Fruit fly (Drosophila melanogaster) ovary, adult (tissue): ENCODE data around the gene CG34012.
A peak's percentile ranks its signal among the peaks of the same experiment; 100 is the strongest.
"Not testable (repeated sequence)": the region's sequence is repeated elsewhere in the genome, so short reads cannot be mapped to it uniquely, and the experiment has no call there.

Experiments
- CG17801 ChIP-seq: fragments of 200-800 bp; optimal IDR thresholded peaks from 2 replicates; lab custom pipeline; 2019; ENCODE audit warnings: missing biosample characterization, mild to moderate bottlenecking, missing genetic modification characterization, moderate library complexity; ENCODE audit not compliant: partially characterized antibody

The CG34012 gene

DNA sequence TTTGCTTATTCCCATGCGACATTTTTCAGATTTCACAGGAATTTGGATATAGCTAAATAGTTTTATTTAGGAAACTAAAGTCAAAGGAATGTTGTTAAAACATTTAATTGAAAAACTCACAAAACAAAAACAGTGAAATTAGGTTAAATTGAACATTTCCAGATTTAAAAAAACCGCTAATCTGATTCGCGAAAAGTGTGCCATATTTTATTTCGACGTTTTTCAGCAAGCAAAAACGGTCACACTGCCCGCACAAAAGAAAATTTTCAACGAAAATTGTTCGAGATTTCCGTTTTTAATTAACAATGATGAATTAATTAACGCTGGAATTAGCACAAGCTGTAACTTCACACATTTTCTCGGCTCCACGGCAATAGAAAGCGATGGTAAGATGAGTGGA lies at the start of gene CG34012, which contains the start of gene emei:
CG34012 (minus strand) TSS at position 52 of the 400 bp plus-strand sequence.
emei (plus strand) TSS at position 237 of the 400 bp plus-strand sequence.
- TF ChIP-seq CG17801, result no peak

DNA sequence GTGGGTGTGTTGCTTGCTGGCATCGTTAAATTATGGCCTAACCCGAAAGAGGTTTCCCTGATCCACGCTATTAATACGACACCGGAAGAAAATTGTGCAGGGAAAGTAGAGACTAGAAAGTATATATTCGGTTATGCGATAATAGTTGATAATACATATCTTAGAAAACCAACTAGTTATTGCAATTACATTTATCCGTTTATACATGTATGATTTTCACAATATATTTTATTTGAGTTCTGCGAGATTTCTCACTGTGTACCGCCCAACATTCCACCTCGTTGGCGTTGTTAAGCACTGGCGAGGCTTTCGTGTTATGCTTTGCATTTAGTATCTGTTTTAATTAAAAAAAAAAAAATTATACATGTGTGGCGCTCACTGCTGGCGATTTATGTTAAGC lies 46.1 kb upstream of the CG34012 start:
- TF ChIP-seq CG17801, result no peak

DNA sequence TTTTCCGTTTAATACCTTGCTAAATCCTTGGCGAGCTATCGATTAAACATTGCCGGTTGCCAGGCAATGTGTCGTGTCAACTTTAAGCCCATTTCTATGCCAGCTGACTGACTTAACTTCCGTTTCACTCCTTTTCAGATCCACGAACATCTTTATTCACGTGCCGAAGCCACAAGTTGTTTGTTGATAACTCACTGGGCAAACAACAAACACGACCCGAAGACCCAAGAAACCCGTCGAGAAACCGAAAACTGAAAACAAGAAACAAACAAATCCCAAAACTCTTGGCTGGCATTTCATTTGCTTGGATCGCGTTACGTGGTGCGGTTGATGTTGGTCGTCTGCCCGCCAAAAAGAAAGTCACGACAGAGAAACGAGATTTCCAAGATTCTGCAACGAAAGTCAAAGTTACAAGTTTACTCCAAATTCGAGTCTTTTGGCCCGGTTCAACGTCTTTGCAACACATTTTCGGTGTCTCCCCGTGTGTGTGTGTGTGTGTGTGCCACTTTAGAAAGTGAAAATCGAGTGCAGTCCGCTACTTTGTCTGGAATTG lies 41.5 kb upstream of the CG34012 start, which contains the start of gene CG6216:
CG6216 (minus strand) TSS at position 51 of the 553 bp plus-strand sequence.
- TF ChIP-seq CG17801, result no peak

DNA sequence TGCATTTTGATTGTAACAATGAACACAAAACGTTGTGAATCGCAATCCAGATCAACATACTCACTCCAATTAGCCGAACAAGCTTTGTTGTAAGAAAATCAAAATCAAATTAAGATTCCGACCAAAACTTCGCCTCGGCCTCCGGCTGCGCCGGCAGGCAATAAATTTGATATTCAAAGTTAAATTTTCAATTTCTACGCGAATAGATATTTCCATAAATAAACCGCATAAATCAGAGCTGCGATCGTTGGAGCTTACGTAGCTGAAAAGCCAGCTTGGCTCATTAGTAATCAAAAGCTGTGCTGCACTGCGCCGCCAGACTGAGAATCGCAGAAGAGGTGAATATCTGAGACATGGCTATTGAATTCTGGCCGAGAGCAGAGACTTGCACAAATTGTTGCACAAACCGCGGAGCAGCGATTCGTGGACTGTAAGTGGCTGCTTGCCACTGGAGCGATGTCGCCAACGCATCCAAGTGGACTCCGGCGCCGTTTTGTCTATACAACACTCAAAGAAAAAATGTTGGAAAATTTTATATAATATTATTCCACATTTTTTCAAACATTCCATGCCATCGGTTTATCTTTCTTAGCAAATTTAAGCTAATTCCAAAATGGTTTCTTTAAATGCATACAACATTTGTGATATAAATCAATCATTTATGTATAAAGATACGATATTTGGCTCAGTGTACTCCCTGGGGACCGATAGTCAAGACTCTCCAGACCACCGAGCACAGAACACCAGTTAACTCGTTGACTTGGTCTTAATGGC lies 39.4 kb upstream of the CG34012 start:
- no peak for TF ChIP-seq CG17801

dm6 chr3L:11147675-11148074 lies 38.4 kb upstream of the CG34012 start:
- TF ChIP-seq CG17801, result no peak

- no peak for TF ChIP-seq CG17801
These were observed 35.8 kb upstream of the CG34012 start for dm6 chr3L:11145065-11145464.

- TF ChIP-seq CG17801, result no peak
These were observed 29.6 kb upstream of the CG34012 start for dm6 chr3L:11138862-11139261.

dm6 chr3L:11136349-11136748 lies 27.0 kb upstream of the CG34012 start:
- TF ChIP-seq CG17801, result no peak

DNA sequence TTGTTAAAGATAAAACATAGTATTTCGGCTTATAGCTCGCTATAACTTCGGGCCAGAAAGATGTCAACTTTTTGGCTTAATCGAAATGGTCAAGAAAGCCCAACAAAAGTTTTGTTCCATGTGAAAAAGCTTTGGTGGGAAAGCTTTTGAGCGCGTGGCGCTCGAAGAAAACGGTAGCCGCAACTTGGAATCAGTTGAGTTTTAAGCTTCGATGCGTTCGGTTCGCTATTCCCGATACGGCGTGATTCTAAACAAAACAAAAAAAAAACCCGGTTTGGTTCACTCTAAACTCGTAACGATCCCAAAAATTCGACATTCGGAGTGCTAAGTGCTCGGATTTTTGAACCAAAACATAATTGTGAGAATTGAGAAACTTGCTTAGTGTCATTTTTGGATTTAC lies 26.5 kb upstream of the CG34012 start, which contains the start of gene IRSp53:
IRSp53 (plus strand) TSS at position 204 of the 400 bp plus-strand sequence.
- TF ChIP-seq CG17801, result no peak

- not testable (repeated sequence) for TF ChIP-seq CG17801
These were observed 25.6 kb upstream of the CG34012 start, which contains the start of gene CG14143 for dm6 chr3L:11134886-11135285. Gene CG14143, plus strand, starts transcription at chr3L:11134987.

dm6 chr3L:11132055-11132454 lies 22.8 kb upstream of the CG34012 start, which contains the start of gene CG32074:
Gene CG32074, minus strand, starts transcription at chr3L:11132322.
- not testable (repeated sequence) for TF ChIP-seq CG17801

- no peak for TF ChIP-seq CG17801
These were observed 21.2 kb upstream of the CG34012 start, which contains the start of gene nol for dm6 chr3L:11130535-11130934. Gene nol, plus strand, starts transcription at chr3L:11130835.

- TF ChIP-seq CG17801, result peak; percentile 72
These were observed 16.6 kb upstream of the CG34012 start for dm6 chr3L:11125636-11126532.

DNA sequence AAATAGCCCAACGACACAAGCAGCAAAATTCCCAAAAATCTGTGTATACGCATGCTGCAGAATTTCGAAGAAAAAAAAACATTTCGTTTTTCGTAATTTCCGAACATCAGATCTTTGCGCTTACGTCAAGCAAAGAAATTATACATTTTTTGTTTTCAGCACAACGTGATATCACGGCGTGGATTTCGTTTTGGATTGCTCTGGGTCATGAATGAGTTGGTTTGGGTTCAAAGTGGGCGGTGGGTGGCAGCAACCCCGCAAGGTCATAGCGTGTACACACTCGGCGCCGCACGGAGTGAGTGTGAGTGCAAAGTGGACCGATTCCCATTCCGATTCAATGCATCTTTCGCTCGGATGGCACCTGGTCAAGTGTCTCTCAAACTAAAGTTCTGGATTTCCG lies 15.5 kb upstream of the CG34012 start:
- no peak for TF ChIP-seq CG17801

dm6 chr3L:11124439-11124838 lies 15.1 kb upstream of the CG34012 start:
- TF ChIP-seq CG17801, result no peak

DNA sequence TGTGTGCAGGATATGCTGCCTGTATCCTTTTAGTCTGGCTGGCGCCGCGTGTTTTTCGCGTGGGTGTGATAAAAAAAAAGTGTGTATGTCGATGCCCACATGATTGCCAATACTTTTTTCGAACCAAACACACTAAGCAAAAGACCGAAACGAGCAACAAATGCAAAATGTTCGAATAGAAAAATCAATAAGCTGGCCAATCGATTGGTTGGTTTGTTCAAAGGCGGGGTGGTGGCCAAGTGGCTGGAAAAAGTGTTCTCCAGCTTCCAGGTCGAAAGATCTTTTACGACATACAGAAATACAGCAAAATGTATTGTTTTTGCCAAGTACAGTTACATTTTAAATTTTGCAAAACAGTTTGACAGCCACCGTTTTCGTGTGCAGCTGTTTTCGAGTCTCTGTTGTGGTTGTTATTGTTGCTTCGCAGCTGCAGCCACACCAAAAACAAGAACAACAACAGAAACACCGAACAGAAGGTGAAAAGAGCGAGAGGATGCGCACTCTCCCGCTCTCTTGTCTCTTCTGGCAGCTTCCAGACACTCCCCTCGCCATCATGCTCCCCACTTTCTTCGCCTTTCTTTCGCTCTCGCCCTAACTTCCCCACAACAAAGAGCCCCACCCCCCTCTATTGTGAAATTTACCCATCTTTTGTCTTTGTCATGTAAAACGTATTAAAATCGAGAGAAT lies 14.4 kb upstream of the CG34012 start:
- TF ChIP-seq CG17801, result no peak
